Fruit fly (Drosophila melanogaster) S2 (cell line): ENCODE data around the gene CG9917.

Experiments
- CG8478 ChIP-seq: fragments of >200 bp; optimal IDR thresholded peaks from 2 replicates; lab custom pipeline; 2018
- CTCF ChIP-seq, 2 experiments: fragments of >200 bp; optimal IDR thresholded peaks; 2 replicates each; lab custom pipeline; 2018

Gene CG9917

dm6 chrX:16323063-16323462 lies at the start of gene CG9917, which contains the start of gene CG32579:
CG9917 (minus strand) TSS chrX:16323231.
CG32579 (plus strand) TSS chrX:16323286.
- TF ChIP-seq CTCF (optimal IDR thresholded peaks at IDR 0.05; lab: Kevin White, UChicago) (no peak), CG8478 (lab: Kevin White, UChicago) (no peak)

dm6 chrX:16371923-16372322 lies 48.9 kb upstream of the CG9917 start:
- no peak for TF ChIP-seq CG8478 (lab: Kevin White, UChicago)

- TF ChIP-seq CG8478 (lab: Kevin White, UChicago) = no peak
- TF ChIP-seq CTCF (optimal IDR thresholded peaks at IDR 0.05; lab: Kevin White, UChicago) = no peak
Measured at dm6 chrX:16368585-16368984, 45.6 kb upstream of the CG9917 start.

- no peak for TF ChIP-seq CG8478 (lab: Kevin White, UChicago)
- no peak for TF ChIP-seq CTCF (optimal IDR thresholded peaks at IDR 0.05; lab: Kevin White, UChicago)
Measured at dm6 chrX:16361306-16361705, 38.3 kb upstream of the CG9917 start, which contains the start of gene nonA. nonA (plus strand) TSS chrX:16361569.

- TF ChIP-seq CG8478 (lab: Kevin White, UChicago) (no peak), CTCF (optimal IDR thresholded peaks at IDR 0.05; lab: Kevin White, UChicago) (no peak)
Measured at dm6 chrX:16358670-16359320, 35.8 kb upstream of the CG9917 start, which contains the start of the genes U2af50 and PIG-Q. U2af50 (minus strand) TSS chrX:16359039. PIG-Q (plus strand) TSS chrX:16359143.

- no peak for TF ChIP-seq CG8478 (lab: Kevin White, UChicago)
- no peak for TF ChIP-seq CTCF (optimal IDR thresholded peaks at IDR 0.05; lab: Kevin White, UChicago)
Measured at dm6 chrX:16350062-16350461, 27.0 kb upstream of the CG9917 start, which contains the start of gene sl. sl (plus strand) TSS chrX:16350315.

DNA sequence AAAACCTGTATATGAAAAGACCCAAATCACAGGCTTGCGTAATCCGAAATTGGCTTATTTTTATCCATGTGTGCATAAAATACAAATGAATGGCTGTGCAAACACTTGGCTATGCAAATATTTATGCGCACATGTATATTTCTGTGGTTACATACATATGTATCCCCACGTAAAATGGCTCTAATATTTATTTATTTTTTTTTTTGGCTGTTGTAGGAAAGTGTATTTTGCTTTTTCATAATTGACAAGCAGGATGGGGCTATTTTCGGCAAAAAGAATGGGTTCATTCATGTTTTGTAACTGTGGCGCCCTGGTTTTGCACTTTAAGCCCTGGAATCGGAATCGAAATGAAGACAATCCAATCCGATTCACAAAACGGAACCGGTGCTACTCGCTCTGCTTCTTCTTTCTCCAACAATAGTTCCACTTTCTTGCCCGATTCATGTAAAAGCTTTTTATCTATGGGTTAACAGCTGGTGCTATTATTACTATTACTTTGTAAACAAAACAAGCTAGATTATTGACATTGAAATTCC lies 12.1 kb upstream of the CG9917 start:
- no peak for TF ChIP-seq CTCF (optimal IDR thresholded peaks at IDR 0.05; lab: Kevin White, UChicago)
- no peak for TF ChIP-seq CG8478 (lab: Kevin White, UChicago)

dm6 chrX:16334251-16334860 lies 11.3 kb upstream of the CG9917 start:
- no peak for TF ChIP-seq CTCF (optimal IDR thresholded peaks at IDR 0.05; lab: Kevin White, UChicago)
- no peak for TF ChIP-seq CG8478 (lab: Kevin White, UChicago)

dm6 chrX:16333434-16334141 lies 10.6 kb upstream of the CG9917 start, which contains the start of the genes CG9921 and Dsp1:
CG9921 (minus strand) TSS chrX:16333600.
Dsp1 (plus strand) TSS chrX:16333612.
- no peak for TF ChIP-seq CG8478 (lab: Kevin White, UChicago)
- TF ChIP-seq CTCF (optimal IDR thresholded peaks at IDR 0.05; lab: Kevin White, UChicago) = no peak

- TF ChIP-seq CG8478 (lab: Kevin White, UChicago) = no peak
- no peak for TF ChIP-seq CTCF (optimal IDR thresholded peaks at IDR 0.05; lab: Kevin White, UChicago)
Measured at dm6 chrX:16332615-16333288, 9.7 kb upstream of the CG9917 start.

DNA sequence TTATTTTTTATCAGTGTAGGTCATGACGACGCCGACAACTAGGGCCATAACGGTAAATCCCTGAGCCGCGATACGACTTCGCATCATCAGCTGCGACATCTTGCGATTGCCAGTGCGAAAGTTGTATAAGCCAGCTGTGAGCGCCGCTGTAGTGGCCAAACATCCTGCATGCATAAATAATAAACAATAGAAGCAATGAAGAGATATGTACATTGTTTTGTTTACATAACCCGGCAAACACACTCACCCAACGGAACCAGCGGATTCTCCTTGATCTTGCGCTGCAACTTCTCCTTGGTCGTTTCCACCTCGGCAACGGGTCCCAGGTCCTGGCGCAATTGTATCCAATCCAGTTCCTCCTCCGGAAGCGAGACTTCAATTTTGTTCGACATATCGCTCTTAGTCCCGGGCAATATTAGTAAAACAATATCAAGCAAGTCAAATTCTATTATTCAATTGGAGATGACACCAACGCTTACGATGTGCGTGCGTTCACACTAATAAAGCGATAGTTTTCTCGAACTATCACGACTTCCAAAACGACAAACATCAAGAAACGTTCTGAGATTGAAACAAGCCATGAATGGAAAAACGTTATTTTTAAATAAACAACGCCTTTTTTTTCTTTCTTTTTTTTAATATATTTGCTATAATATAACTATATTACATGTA lies 8.7 kb upstream of the CG9917 start:
- no peak for TF ChIP-seq CTCF (optimal IDR thresholded peaks at IDR 0.05; lab: Kevin White, UChicago)
- no peak for TF ChIP-seq CG8478 (lab: Kevin White, UChicago)

DNA sequence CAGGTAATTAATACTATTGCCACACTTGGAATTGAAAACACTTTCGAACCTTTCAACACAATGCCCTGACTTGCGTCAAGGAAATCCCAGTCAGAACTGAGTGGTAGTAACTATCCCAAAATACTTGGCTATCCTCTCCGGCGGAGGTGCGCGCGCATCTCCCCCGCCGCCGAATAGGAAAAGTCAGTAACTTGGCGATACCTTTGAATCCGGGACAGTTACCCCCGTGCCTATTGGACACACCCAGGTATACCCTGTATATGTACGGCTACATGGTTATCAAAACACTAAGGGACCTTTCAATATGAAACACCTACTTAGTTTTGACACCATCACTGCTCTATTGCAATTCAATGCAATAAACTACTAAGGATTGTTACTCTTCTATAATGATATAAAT lies 7.6 kb upstream of the CG9917 start, which contains the start of gene CG9919:
TSS of gene CG9919 (minus strand) at position 101 of the 400 bp plus-strand sequence.
- TF ChIP-seq CTCF (optimal IDR thresholded peaks at IDR 0.05; lab: Kevin White, UChicago) (no peak), CG8478 (lab: Kevin White, UChicago) (no peak)

dm6 chrX:16325472-16325871 lies 2.4 kb upstream of the CG9917 start, which contains the start of gene CalpC:
CalpC (plus strand) TSS chrX:16325763.
- TF ChIP-seq CTCF (optimal IDR thresholded peaks at IDR 0.05; lab: Kevin White, UChicago) = no peak
- TF ChIP-seq CG8478 (lab: Kevin White, UChicago) = no peak
